Worm (Caenorhabditis elegans): ENCODE measurements around the gene Y62H9A.5.

ce11 chrX:11854432-11854831, 28.3 kb downstream of the Y62H9A.5 start:
- TF ChIP-seq madf-9 (GFP tag; conservative IDR thresholded peaks at IDR 0.05) (no peak), jun-1 (tag; optimal IDR thresholded peaks at IDR 0.05) (no peak), rbr-2 (tag; optimal IDR thresholded peaks at IDR 0.05) (no peak), unc-62 (GFP tag; optimal IDR thresholded peaks at IDR 0.05 in 1 of 2) (no peak), unc-62 (tag; optimal IDR thresholded peaks at IDR 0.05) (no peak), egl-27 (tag; optimal IDR thresholded peaks at IDR 0.05) (no peak), zip-11 (GFP tag; IDR thresholded peaks at IDR 0.05) (no peak), hmg-1.1 (GFP tag; IDR thresholded peaks at IDR 0.05) (no peak), dve-1 (tag; optimal IDR thresholded peaks at IDR 0.05; ENCODE audit: insufficient read depth) (peak; percentile 48)

All from whole organism, L4 larva.